Worm (Caenorhabditis elegans) whole organism, L4 larva: ENCODE data around the gene H25K10.1.

Experiments
- F10B5.3 ChIP-seq: sonication (generic microtip); optimal IDR thresholded peaks from 2 replicates; lab custom pipeline; 2016; ENCODE audit warnings: mild to moderate bottlenecking, missing genetic modification characterization, missing compliant biosample characterization
- F37D6.2 ChIP-seq: sonication (generic microtip); optimal IDR thresholded peaks from 2 replicates; lab custom pipeline; 2016; ENCODE audit warnings: mild to moderate bottlenecking, missing genetic modification characterization, missing compliant biosample characterization
- F44E2.7 ChIP-seq: fragments of 200-800 bp; sonication (Bioruptor generic); IDR thresholded peaks from 2 replicates; pipeline ENCODE4 v2.1.2; 2022; ENCODE audit warnings: missing genetic modification characterization, missing compliant biosample characterization
- T26A8.4 ChIP-seq: fragments of 200-800 bp; sonication (Bioruptor generic); IDR thresholded peaks from 2 replicates; pipeline ENCODE4 v1.3.6; 2022; ENCODE audit warnings: missing genetic modification characterization, missing compliant biosample characterization
- ZK337.2 ChIP-seq: fragments of 200-800 bp; sonication (Bioruptor generic); IDR thresholded peaks from 2 replicates; pipeline ENCODE4 v1.3.6; 2022; ENCODE audit warnings: missing genetic modification reagents, missing genetic modification characterization, missing compliant biosample characterization
- ama-1 ChIP-seq: fragments of 150-350 bp; optimal IDR thresholded peaks from 2 replicates; lab custom pipeline; 2014; ENCODE audit warnings: inconsistent platforms, mixed read lengths
- arid-1 ChIP-seq: fragments of 200-800 bp; sonication (Bioruptor generic); conservative IDR thresholded peaks from 2 replicates; pipeline ENCODE4 v1.3.6; 2022; ENCODE audit warnings: missing genetic modification reagents, missing genetic modification characterization, missing compliant biosample characterization
- attf-4 ChIP-seq: sonication (generic microtip); optimal IDR thresholded peaks from 3 replicates; lab custom pipeline; 2017; ENCODE audit warnings: missing biosample characterization, missing genetic modification characterization
- ceh-20 ChIP-seq: fragments of 200-800 bp; sonication (Bioruptor generic); IDR thresholded peaks from 2 replicates; pipeline ENCODE4 v1.3.6; 2022; ENCODE audit warnings: missing genetic modification reagents, missing genetic modification characterization, missing compliant biosample characterization
- ceh-44 ChIP-seq: fragments of 200-800 bp; sonication (Bioruptor generic); IDR thresholded peaks from 2 replicates; pipeline ENCODE4 v1.3.6; 2022; ENCODE audit warnings: missing genetic modification reagents, missing genetic modification characterization, missing compliant biosample characterization
- ceh-82 ChIP-seq: sonication (generic microtip); optimal IDR thresholded peaks from 2 replicates; lab custom pipeline; 2017; ENCODE audit warnings: missing biosample characterization, missing genetic modification characterization
- daf-12 ChIP-seq: fragments of 150-350 bp; optimal IDR thresholded peaks from 2 replicates; lab custom pipeline; 2014; ENCODE audit warnings: missing biosample characterization, missing genetic modification reagents, missing genetic modification characterization
- daf-16 ChIP-seq, 3 experiments: sonication (generic microtip); optimal IDR thresholded peaks; 2 replicates each; lab custom pipeline; 2016 to 2017; ENCODE audit warnings: missing genetic modification characterization in 3 of 3, missing genetic modification reagents in 3 of 3, mild to moderate bottlenecking in 2 of 3, missing compliant biosample characterization in 2 of 3, missing biosample characterization in 1 of 3, moderate library complexity in 1 of 3
- daf-19 ChIP-seq: fragments of 200-800 bp; sonication (Bioruptor generic); conservative IDR thresholded peaks from 2 replicates; pipeline ENCODE4 v1.3.6; 2022; ENCODE audit warnings: missing genetic modification characterization, missing compliant biosample characterization
- dmd-6 ChIP-seq: fragments of 200-800 bp; sonication (Bioruptor generic); IDR thresholded peaks from 2 replicates; pipeline ENCODE4 v1.3.6; 2022; ENCODE audit warnings: missing genetic modification reagents, missing genetic modification characterization, missing compliant biosample characterization
- dmd-9 ChIP-seq: fragments of 200-800 bp; sonication (Bioruptor generic); IDR thresholded peaks from 2 replicates; pipeline ENCODE4 v1.3.6; 2022; ENCODE audit warnings: missing genetic modification reagents, missing genetic modification characterization, missing compliant biosample characterization
- dve-1 ChIP-seq: sonication (generic microtip); optimal IDR thresholded peaks from 2 replicates; lab custom pipeline; 2017; ENCODE audit warnings: antibody characterized with exemption, mild to moderate bottlenecking, missing genetic modification characterization, missing compliant biosample characterization; ENCODE audit not compliant: insufficient read depth
- egl-43 ChIP-seq: fragments of 200-800 bp; sonication (Bioruptor generic); IDR thresholded peaks from 2 replicates; pipeline ENCODE4 v1.3.6; 2022; ENCODE audit warnings: missing genetic modification reagents, missing genetic modification characterization, missing compliant biosample characterization
- hmg-1.1 ChIP-seq: fragments of 200-800 bp; sonication (Bioruptor generic); IDR thresholded peaks from 2 replicates; pipeline ENCODE4 v1.3.6; 2022; ENCODE audit warnings: missing genetic modification reagents, missing genetic modification characterization, missing compliant biosample characterization
- jun-1 ChIP-seq: fragments of 150-350 bp; optimal IDR thresholded peaks from 2 replicates; lab custom pipeline; 2014; ENCODE audit warnings: missing biosample characterization, missing genetic modification reagents, missing genetic modification characterization
- lin-38 ChIP-seq: fragments of 200-800 bp; sonication (Bioruptor generic); IDR thresholded peaks from 2 replicates; pipeline ENCODE4 v1.3.6; 2022; ENCODE audit warnings: missing genetic modification reagents, missing genetic modification characterization, missing compliant biosample characterization
- madf-9 ChIP-seq: fragments of 200-800 bp; sonication (Bioruptor generic); conservative IDR thresholded peaks from 2 replicates; pipeline ENCODE4 v1.3.6; 2022; ENCODE audit warnings: missing genetic modification reagents, missing genetic modification characterization, missing compliant biosample characterization
- mxl-2 ChIP-seq: fragments of 200-800 bp; sonication (Bioruptor generic); conservative IDR thresholded peaks from 2 replicates; pipeline ENCODE4 v1.3.6; 2022; ENCODE audit warnings: missing genetic modification reagents, missing genetic modification characterization, missing compliant biosample characterization
- mxl-3 ChIP-seq: fragments of 200-800 bp; sonication (Bioruptor generic); optimal IDR thresholded peaks from 2 replicates; lab custom pipeline; 2018; ENCODE audit warnings: mild to moderate bottlenecking, missing genetic modification characterization, missing compliant biosample characterization
- nhr-111 ChIP-seq: fragments of 200-800 bp; sonication (Bioruptor generic); optimal IDR thresholded peaks from 2 replicates; lab custom pipeline; 2018; ENCODE audit warnings: mild to moderate bottlenecking, missing genetic modification characterization, missing compliant biosample characterization
- nhr-41 ChIP-seq: fragments of 200-800 bp; sonication (Bioruptor generic); IDR thresholded peaks from 2 replicates; pipeline ENCODE4 v1.3.6; 2022; ENCODE audit warnings: missing genetic modification reagents, missing genetic modification characterization, missing compliant biosample characterization
- nhr-48 ChIP-seq: sonication (generic microtip); optimal IDR thresholded peaks from 2 replicates; lab custom pipeline; 2016; ENCODE audit warnings: mild to moderate bottlenecking, missing genetic modification characterization, missing compliant biosample characterization
- nhr-6 ChIP-seq: fragments of 150-350 bp; optimal IDR thresholded peaks from 2 replicates; lab custom pipeline; 2014; ENCODE audit warnings: missing biosample characterization, missing genetic modification characterization
- nhr-76 ChIP-seq: fragments of 150-350 bp; optimal IDR thresholded peaks from 2 replicates; lab custom pipeline; 2014; ENCODE audit warnings: missing biosample characterization, missing genetic modification characterization
- nhr-77 ChIP-seq: fragments of 150-350 bp; optimal IDR thresholded peaks from 2 replicates; lab custom pipeline; 2014; ENCODE audit warnings: missing biosample characterization, missing genetic modification characterization
- pha-4 ChIP-seq, 2 experiments: fragments of 150-350 bp in 1 of 2; fragments of 200-800 bp in 1 of 2; sonication (Bioruptor generic) in 1 of 2; IDR thresholded peaks in 1 of 2; optimal IDR thresholded peaks in 1 of 2; 2 replicates each; pipeline versions ENCODE4 v1.3.6 to Lab custom; 2014 to 2022; ENCODE audit warnings: missing genetic modification characterization in 2 of 2, missing genetic modification reagents in 2 of 2, missing biosample characterization in 1 of 2, missing compliant biosample characterization in 1 of 2
- sdz-12 ChIP-seq: fragments of 200-800 bp; sonication (Bioruptor generic); optimal IDR thresholded peaks from 2 replicates; lab custom pipeline; 2018; ENCODE audit warnings: mild to moderate bottlenecking, missing genetic modification characterization, missing compliant biosample characterization
- set-16 ChIP-seq: fragments of 200-800 bp; sonication (Bioruptor generic); IDR thresholded peaks from 2 replicates; pipeline ENCODE4 v1.3.6; 2022; ENCODE audit warnings: missing genetic modification reagents, missing genetic modification characterization, missing compliant biosample characterization
- snpc-1.2 ChIP-seq: fragments of 200-800 bp; sonication (Bioruptor generic); IDR thresholded peaks from 2 replicates; pipeline ENCODE4 v1.3.6; 2022; ENCODE audit warnings: missing genetic modification reagents, missing genetic modification characterization, missing compliant biosample characterization
- spr-1 ChIP-seq: sonication (generic microtip); optimal IDR thresholded peaks from 2 replicates; lab custom pipeline; 2016; ENCODE audit warnings: mild to moderate bottlenecking, missing genetic modification characterization, missing compliant biosample characterization
- spr-3 ChIP-seq: fragments of 200-800 bp; sonication (Bioruptor generic); optimal IDR thresholded peaks from 2 replicates; lab custom pipeline; 2018; ENCODE audit warnings: mild to moderate bottlenecking, missing genetic modification characterization, missing compliant biosample characterization
- tag-97 ChIP-seq: fragments of 200-800 bp; sonication (Bioruptor generic); IDR thresholded peaks from 2 replicates; pipeline ENCODE4 v1.3.6; 2022; ENCODE audit warnings: missing genetic modification characterization, missing compliant biosample characterization
- vab-7 ChIP-seq: fragments of 200-800 bp; sonication (Bioruptor generic); IDR thresholded peaks from 2 replicates; pipeline ENCODE4 v1.3.6; 2022; ENCODE audit warnings: missing genetic modification reagents, missing genetic modification characterization, missing compliant biosample characterization
- zag-1 ChIP-seq: fragments of 150-350 bp; optimal IDR thresholded peaks from 2 replicates; lab custom pipeline; 2014; ENCODE audit warnings: missing biosample characterization, missing genetic modification characterization
- zip-11 ChIP-seq: fragments of 200-800 bp; sonication (Bioruptor generic); IDR thresholded peaks from 2 replicates; pipeline ENCODE4 v1.3.6; 2022; ENCODE audit warnings: missing genetic modification characterization, missing compliant biosample characterization
- ztf-11 ChIP-seq: fragments of 150-350 bp; optimal IDR thresholded peaks from 2 replicates; lab custom pipeline; 2014; ENCODE audit warnings: missing biosample characterization, missing genetic modification characterization

The H25K10.1 gene

DNA sequence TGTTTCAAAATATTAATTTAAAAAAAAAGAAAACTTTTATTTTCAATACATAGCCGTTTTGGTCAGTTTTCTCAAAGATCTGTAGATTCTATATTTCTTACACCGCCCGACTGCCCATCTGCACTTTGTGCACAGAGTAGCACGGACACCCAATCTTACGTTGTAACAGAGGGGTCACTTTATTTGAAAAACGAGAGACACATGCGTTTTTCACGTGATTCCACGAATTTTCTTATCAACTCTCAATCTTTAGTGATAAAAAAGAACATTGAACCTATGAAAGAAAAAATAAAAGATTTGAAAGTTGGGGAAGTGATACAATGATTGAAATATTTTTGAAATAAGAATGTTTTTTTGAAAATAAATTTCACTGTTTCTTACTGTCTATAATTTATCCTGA is 30.8 kb upstream of the H25K10.1 start (continued):
- no peak for TF ChIP-seq ZK337.2 (GFP tag; lab: Robert Waterston, UW)
- TF ChIP-seq tag-97 (GFP tag; lab: Robert Waterston, UW): no peak
- TF ChIP-seq attf-4: no peak
- no peak for TF ChIP-seq nhr-48 (tag; lab: Kevin White, UChicago)
- no peak for TF ChIP-seq nhr-76 (tag; lab: Kevin White, UChicago)
- no peak for TF ChIP-seq arid-1
- peak; percentile 81 for TF ChIP-seq dmd-6 (GFP tag; lab: Robert Waterston, UW)
- no peak for TF ChIP-seq daf-12 (tag; lab: Kevin White, UChicago)
- TF ChIP-seq ceh-82: no peak
- no peak for TF ChIP-seq ceh-20 (GFP tag; lab: Robert Waterston, UW)
- no peak for TF ChIP-seq F44E2.7 (GFP tag; lab: Robert Waterston, UW)
- TF ChIP-seq F37D6.2 (tag; lab: Kevin White, UChicago): no peak
- no peak for TF ChIP-seq snpc-1.2 (GFP tag; lab: Robert Waterston, UW)
- no peak for TF ChIP-seq sdz-12 (GFP tag; lab: Kevin White, UChicago)
- no peak for TF ChIP-seq vab-7 (GFP tag; lab: Robert Waterston, UW)
- no peak for TF ChIP-seq egl-43 (GFP tag; lab: Robert Waterston, UW)
- TF ChIP-seq nhr-6 (tag; lab: Kevin White, UChicago): no peak

DNA sequence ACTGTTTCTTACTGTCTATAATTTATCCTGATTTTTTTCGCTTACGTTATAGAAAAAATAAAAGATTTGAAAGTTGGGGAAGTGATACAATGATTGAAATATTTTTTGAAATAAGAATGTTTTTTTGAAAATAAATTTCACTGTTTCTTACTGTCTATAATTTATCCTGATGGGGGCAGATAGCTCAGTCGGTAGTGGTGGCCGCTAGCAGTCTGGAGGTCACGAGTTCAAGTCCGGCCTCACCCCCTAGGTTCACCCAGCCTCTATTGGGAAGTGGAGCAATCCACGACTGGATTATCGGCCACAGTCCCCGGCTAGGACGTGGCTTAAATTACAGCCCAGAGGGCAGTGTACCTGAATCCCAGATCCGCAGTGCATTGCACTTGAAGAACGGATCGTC is 30.1 kb upstream of the H25K10.1 start:
- TF ChIP-seq snpc-1.2 (GFP tag; lab: Robert Waterston, UW) (peak; percentile 94), set-16 (peak; percentile 24; the same call in 1 of the 2 replicates), nhr-41 (GFP tag; lab: Robert Waterston, UW) (0 out of 2 replicates have a peak, but pooled peaks have one; percentile 42)

DNA sequence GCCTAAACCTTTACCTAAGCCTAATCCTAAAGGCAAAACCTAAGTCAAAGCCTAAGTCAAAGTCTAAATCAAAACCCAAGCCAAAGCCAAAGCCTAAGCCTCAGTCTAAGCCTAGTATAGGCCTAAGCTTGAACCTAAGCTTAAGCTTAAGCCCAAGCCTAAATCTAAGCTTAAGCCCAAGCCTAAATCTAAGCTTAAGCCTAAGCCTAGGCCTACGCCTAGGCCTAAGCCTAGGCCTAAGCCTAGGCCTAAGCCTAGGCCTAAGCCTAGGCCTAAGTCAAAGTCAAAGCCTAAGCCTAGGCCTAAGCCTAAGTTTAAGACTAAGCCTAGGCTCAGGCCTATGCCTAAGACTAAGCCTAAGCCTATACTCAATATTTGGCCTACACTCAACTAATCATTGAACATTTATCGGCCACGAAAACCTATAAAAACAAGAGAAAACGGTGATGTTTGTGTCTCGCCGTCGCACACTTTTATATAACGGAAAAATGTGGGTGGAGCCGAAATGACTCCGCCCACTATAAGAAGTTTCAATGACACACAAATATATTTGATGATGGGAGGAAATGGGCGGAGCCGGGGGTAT is 29.3 kb upstream of the H25K10.1 start:
- TF ChIP-seq dve-1 (tag; lab: Kevin White, UChicago) (peak; percentile 7), hmg-1.1 (GFP tag; lab: Robert Waterston, UW) (0 out of 2 replicates have a peak, but pooled peaks have one; percentile 18), snpc-1.2 (GFP tag; lab: Robert Waterston, UW) (0 out of 2 replicates have a peak, but pooled peaks have one; percentile 40), ama-1 (lab: Kevin White, UChicago) (peak; percentile 31), pha-4 (GFP tag; IDR thresholded peaks at IDR 0.05; lab: Robert Waterston, UW) (0 out of 2 replicates have a peak, but pooled peaks have one; percentile 16), pha-4 (tag; optimal IDR thresholded peaks at IDR 0.05; lab: Kevin White, UChicago) (no peak), T26A8.4 (GFP tag; lab: Robert Waterston, UW) (no peak), nhr-76 (tag; lab: Kevin White, UChicago) (no peak), daf-16 (GFP tag; optimal IDR thresholded peaks at IDR 0.05; lab: Kevin White, UChicago) (no peak), daf-16 (tag; optimal IDR thresholded peaks at IDR 0.05; lab: Kevin White, UChicago) (peak; percentile 34)

DNA sequence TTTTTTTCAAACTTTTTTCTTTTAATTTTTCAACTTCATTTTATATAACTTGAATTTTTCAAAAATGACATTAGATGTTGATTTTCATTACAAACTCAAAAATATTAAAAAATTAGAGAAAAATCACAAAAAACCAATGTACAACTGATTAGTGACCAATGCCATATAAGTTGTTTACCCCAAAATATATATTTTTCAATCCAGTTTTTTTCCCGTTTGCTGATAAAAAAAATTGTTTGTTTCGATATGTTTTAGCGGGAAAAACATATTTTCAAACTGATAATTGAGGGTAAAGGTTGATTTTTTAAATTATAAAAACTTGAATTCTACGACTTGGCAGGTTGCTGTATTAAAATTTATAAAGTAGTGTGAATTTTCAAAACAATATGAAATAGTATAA is 25.4 kb upstream of the H25K10.1 start:
- TF ChIP-seq zip-11 (no peak), dve-1 (tag; lab: Kevin White, UChicago) (peak; percentile 10), daf-16 (GFP tag; optimal IDR thresholded peaks at IDR 0.05; lab: Kevin White, UChicago) (no peak), daf-16 (tag; optimal IDR thresholded peaks at IDR 0.05; lab: Kevin White, UChicago) (peak; percentile 99), daf-12 (tag; lab: Kevin White, UChicago) (no peak)

DNA sequence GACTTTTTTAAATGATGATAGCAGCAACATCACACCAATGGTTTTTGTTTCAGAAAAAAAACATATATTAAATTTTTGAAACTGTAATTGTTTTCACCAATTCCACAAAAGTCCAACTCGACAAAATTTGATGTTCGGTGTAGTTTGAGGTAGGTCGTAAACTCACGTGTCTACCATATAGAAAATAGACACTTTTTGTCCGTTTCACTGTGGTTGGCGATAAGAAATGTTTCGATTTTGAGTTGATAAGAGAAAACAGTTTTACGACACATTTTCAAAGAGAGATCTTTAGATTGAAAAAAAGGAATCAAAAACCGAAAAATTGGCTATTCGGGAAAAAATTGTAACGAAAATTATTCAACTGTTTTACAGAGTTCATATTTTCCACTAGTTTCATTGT is 23.7 kb upstream of the H25K10.1 start:
- TF ChIP-seq nhr-77 (tag; lab: Kevin White, UChicago) (peak; percentile 24), zag-1 (tag; lab: Kevin White, UChicago) (no peak), ceh-44 (GFP tag; lab: Robert Waterston, UW) (no peak), dmd-9 (GFP tag; lab: Robert Waterston, UW) (no peak), arid-1 (no peak), nhr-111 (GFP tag; lab: Kevin White, UChicago) (no peak), ZK337.2 (GFP tag; lab: Robert Waterston, UW) (no peak), mxl-3 (GFP tag; lab: Kevin White, UChicago) (peak; percentile 63), jun-1 (tag; lab: Kevin White, UChicago) (no peak), mxl-2 (GFP tag; lab: Robert Waterston, UW) (no peak), F10B5.3 (tag; lab: Kevin White, UChicago) (no peak), lin-38 (no peak), nhr-6 (tag; lab: Kevin White, UChicago) (no peak), spr-3 (GFP tag; lab: Kevin White, UChicago) (no peak), daf-19 (GFP tag; lab: Robert Waterston, UW) (no peak), T26A8.4 (GFP tag; lab: Robert Waterston, UW) (no peak), madf-9 (GFP tag; lab: Robert Waterston, UW) (no peak), snpc-1.2 (GFP tag; lab: Robert Waterston, UW) (no peak), spr-1 (tag; lab: Kevin White, UChicago) (no peak), ztf-11 (tag; lab: Kevin White, UChicago) (no peak)
